Fruit fly (Drosophila melanogaster): ENCODE data around the gene puf.
A peak's percentile ranks its signal among the peaks of the same experiment; 100 is the strongest.

The puf gene

DNA sequence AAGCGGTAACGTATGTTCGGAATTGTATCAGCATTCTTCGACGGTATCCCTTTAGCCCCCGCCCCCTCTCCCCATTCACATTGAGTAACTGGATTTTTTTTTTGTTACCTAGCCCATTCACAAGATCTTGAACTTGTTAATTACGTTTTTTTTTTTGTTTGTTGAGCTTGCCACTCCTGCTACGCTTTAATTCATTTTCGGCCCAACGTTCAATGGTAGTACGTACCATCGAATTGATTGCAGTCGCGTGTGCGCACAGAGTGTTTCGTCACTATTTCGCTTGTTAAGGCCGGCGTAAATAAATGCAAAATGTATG is 35.2 kb downstream of the puf start:
- TF ChIP-seq Sp1 (GFP tag; optimal IDR thresholded peaks at IDR 0.05) (no peak), Dfd (GFP tag; optimal IDR thresholded peaks at IDR 0.05) (no peak), woc (GFP tag; optimal IDR thresholded peaks at IDR 0.05) (no peak), dmrt93B (GFP tag; optimal IDR thresholded peaks at IDR 0.05) (no peak), dsf (GFP tag; optimal IDR thresholded peaks at IDR 0.05; ENCODE audit: borderline replicate concordance) (no peak)

DNA sequence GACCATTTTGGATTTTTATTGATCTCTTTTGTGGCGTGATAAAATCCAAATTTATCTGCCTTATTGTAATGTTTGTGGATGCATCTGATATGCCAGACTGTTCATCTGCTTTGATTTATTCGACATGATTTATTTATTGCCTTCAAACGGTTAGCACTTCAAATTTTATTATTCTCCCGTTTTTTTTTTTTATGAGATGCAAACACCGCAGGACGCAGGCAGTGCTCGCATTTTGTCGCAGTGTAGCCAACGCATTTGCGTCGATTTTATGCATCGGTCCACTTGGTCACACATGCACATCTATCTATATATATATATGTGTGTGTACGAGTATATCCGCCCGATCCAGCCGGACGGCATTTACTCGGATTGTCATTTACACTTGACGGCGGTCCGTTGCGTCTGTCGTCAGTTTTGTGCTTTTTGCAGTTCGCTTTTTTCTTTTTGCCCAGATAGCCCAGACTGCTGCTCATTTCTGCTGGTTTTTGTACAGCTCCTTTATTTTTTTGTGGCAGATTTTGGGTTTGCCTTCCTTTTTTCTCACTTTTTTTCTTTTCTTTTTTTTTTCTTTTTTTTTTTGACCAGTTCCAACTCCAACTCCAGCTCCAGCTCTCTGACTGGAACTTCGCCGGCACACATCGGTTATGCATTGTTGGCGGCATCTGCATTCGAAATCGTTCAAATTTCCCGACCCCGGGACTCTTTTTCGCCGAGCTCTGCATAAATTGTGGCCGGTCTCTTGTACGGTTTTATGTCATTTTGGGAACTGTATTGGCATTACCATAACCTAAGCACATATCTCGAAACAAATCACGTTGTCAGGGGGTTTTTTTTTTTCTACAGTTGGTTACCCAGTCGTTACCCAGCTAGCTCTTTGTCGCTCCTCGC is 35.8 kb downstream of the puf start:
- no peak for TF ChIP-seq pan (optimal IDR thresholded peaks at IDR 0.05)
- peak; percentile 49 for TF ChIP-seq ey (GFP tag; optimal IDR thresholded peaks at IDR 0.05)
- TF ChIP-seq fru (GFP tag; optimal IDR thresholded peaks at IDR 0.05): peak; percentile 41
- no peak for TF ChIP-seq Dif (GFP tag; optimal IDR thresholded peaks at IDR 0.05; ENCODE audit: partially characterized antibody)
- no peak for TF ChIP-seq Mio (GFP tag; optimal IDR thresholded peaks at IDR 0.05)
- no peak for TF ChIP-seq Hr78 (GFP tag; optimal IDR thresholded peaks at IDR 0.05)
- no peak for TF ChIP-seq Hr83 (GFP tag; optimal IDR thresholded peaks at IDR 0.05; ENCODE audit: poor library complexity, severe bottlenecking)
- no peak for TF ChIP-seq Dfd (GFP tag; optimal IDR thresholded peaks at IDR 0.05)
- peak; percentile 20 for TF ChIP-seq woc (GFP tag; optimal IDR thresholded peaks at IDR 0.05)
- TF ChIP-seq N (GFP tag; optimal IDR thresholded peaks at IDR 0.05): no peak
- TF ChIP-seq foxo (GFP tag; optimal IDR thresholded peaks at IDR 0.05): peak in 1 of 2 experiments; percentile 52
- TF ChIP-seq CrebA (GFP tag; optimal IDR thresholded peaks at IDR 0.05; ENCODE audit: borderline replicate concordance): no peak
- no peak for TF ChIP-seq Myc (optimal IDR thresholded peaks at IDR 0.05)
- no peak for TF ChIP-seq lola (GFP tag; optimal IDR thresholded peaks at IDR 0.05)
- no peak for TF ChIP-seq Jra (GFP tag; optimal IDR thresholded peaks at IDR 0.05)
- no peak for TF ChIP-seq Vsx2 (GFP tag; optimal IDR thresholded peaks at IDR 0.05; ENCODE audit: partially characterized antibody)
- TF ChIP-seq br (GFP tag; optimal IDR thresholded peaks at IDR 0.05): peak; percentile 31
- no peak for TF ChIP-seq usp (GFP tag; optimal IDR thresholded peaks at IDR 0.05)
- TF ChIP-seq Rel (GFP tag; optimal IDR thresholded peaks at IDR 0.05): peak; percentile 74
- TF ChIP-seq Rel (tag; optimal IDR thresholded peaks at IDR 0.05): no peak
- TF ChIP-seq jim (GFP tag; optimal IDR thresholded peaks at IDR 0.05): peak; percentile 12
- TF ChIP-seq GATAd (GFP tag; optimal IDR thresholded peaks at IDR 0.05): no peak
- no peak for TF ChIP-seq CG32264 (GFP tag; optimal IDR thresholded peaks at IDR 0.05)
- TF ChIP-seq Hnf4 (GFP tag; optimal IDR thresholded peaks at IDR 0.05): no peak
- TF ChIP-seq HLH106 (tag; optimal IDR thresholded peaks at IDR 0.05): no peak
- no peak for TF ChIP-seq brk (GFP tag; optimal IDR thresholded peaks at IDR 0.05)
- no peak for TF ChIP-seq dsf (GFP tag; optimal IDR thresholded peaks at IDR 0.05; ENCODE audit: borderline replicate concordance)
- TF ChIP-seq sage (GFP tag; optimal IDR thresholded peaks at IDR 0.05): peak; percentile 21
- peak; percentile 17 for TF ChIP-seq dmrt93B (GFP tag; optimal IDR thresholded peaks at IDR 0.05)
- no peak for TF ChIP-seq CG9705 (GFP tag; optimal IDR thresholded peaks at IDR 0.05)
- peak; percentile 65 for TF ChIP-seq Sp1 (GFP tag; optimal IDR thresholded peaks at IDR 0.05)
- peak; percentile 23 for TF ChIP-seq OdsH (GFP tag; optimal IDR thresholded peaks at IDR 0.05)
- no peak for TF ChIP-seq sv (GFP tag; optimal IDR thresholded peaks at IDR 0.05)
- no peak for TF ChIP-seq dl (GFP tag; optimal IDR thresholded peaks at IDR 0.05; ENCODE audit: insufficient read depth in 1 of 2, partially characterized antibody in 2 of 2)
- TF ChIP-seq Abd-B (GFP tag; optimal IDR thresholded peaks at IDR 0.05): no peak
- TF ChIP-seq rgr (GFP tag; optimal IDR thresholded peaks at IDR 0.05): peak; percentile 51
- peak; percentile 38 for TF ChIP-seq psq (GFP tag; optimal IDR thresholded peaks at IDR 0.05)
- peak; percentile 7 for TF ChIP-seq h (GFP tag; optimal IDR thresholded peaks at IDR 0.05)
- TF ChIP-seq tai (GFP tag; optimal IDR thresholded peaks at IDR 0.05): no peak

DNA sequence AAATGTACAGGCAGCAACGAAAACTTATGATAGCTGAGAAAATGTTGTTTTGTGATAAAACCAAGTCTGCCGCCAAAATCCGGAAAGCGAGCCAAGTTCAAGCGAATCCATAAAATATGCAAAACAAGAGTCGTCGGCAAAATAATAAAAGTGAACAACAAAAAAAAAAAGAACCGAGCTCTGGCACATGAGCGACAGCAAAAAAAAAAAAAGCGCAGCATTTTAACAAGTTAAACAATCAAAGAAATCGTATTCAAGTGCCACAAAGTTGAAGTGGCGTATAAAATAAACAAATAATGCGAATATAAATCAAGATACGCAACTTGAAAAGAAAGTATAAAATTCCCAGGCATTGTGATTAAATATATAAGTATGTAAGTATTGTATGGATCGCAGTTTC is 41.5 kb downstream of the puf start:
- TF ChIP-seq h (GFP tag; optimal IDR thresholded peaks at IDR 0.05): no peak
- TF ChIP-seq Rel (GFP tag; optimal IDR thresholded peaks at IDR 0.05): peak; percentile 21
- no peak for TF ChIP-seq Rel (tag; optimal IDR thresholded peaks at IDR 0.05)
- TF ChIP-seq Hnf4 (GFP tag; optimal IDR thresholded peaks at IDR 0.05): no peak
- peak; percentile 24 for TF ChIP-seq CrebA (GFP tag; optimal IDR thresholded peaks at IDR 0.05; ENCODE audit: borderline replicate concordance)

Data from whole organism, wandering third instar larva.